Worm (Caenorhabditis elegans): ENCODE results near the gene nep-9.

- TF ChIP-seq ztf-23 (GFP tag; IDR thresholded peaks at IDR 0.05) (no peak), T22C8.4 (GFP tag; IDR thresholded peaks at IDR 0.05) (no peak)
Observed at ce11 chrII:3437393-3437792, 38.3 kb upstream of the nep-9 start.

Data from whole organism, midembryonic.